Fruit fly (Drosophila melanogaster): ENCODE results near the gene obst-H.

obst-H gene

DNA sequence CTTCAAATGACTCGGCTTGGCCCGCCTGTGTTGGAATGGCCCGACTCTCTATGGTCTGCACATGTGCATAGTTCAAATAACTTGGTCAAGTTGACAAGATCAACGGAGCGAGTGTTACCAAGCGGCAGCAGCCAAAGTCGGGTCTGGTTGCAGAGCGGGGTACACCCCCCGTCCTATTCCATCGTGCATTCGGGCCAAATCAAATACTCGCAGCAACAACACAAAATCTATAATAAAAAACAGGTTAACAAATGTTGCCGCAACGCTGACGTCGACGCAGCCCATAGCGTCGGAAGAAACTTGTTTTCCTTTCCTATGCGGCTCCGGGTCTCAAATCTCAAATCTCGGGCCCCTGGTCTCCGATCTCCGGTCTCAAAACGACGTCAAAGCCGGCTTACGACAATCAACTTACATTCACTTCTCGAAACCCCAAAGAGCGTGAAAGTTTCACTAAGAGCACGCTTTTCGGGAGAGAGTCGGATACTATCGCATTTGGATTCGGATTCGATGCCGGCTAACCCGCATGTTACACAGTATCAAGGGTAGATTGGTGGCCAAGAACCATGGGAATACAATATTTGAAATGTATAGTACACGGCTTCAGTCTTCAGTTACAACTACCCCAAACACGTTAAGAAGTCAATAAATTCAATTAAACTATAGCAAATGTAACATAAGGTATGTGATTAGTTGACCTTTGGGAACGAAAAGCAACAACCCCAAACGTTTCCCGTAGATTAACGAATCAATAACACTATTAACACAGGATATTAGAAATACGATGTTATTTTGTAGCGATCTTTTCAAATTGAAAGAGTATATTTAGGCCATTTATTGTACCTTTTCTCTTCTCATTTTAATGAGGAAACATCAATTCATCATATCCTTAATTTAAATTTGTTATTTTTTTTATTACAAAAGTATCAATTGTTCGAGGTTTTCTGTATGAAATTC lies 5.5 kb upstream of the obst-H start (continued):
- TF ChIP-seq CG34224 (GFP tag; IDR thresholded peaks at IDR 0.05; ENCODE audit: partially characterized antibody) = peak; percentile 31; the same call in 1 of the 3 replicates
- TF ChIP-seq Hand (GFP tag; optimal IDR thresholded peaks at IDR 0.05) = peak; percentile 12
- peak; percentile 55; the same call in 2 of the 4 replicates for TF ChIP-seq Gug (GFP tag; IDR thresholded peaks at IDR 0.05)
- TF ChIP-seq CG8388 (GFP tag; optimal IDR thresholded peaks at IDR 0.05) = peak; percentile 49
- peak; percentile 57 for TF ChIP-seq CG15011 (GFP tag; optimal IDR thresholded peaks at IDR 0.05)
- TF ChIP-seq org-1 (GFP tag; optimal IDR thresholded peaks at IDR 0.05) = peak; percentile 65
- peak; percentile 20 for TF ChIP-seq lab (GFP tag; optimal IDR thresholded peaks at IDR 0.05)
- TF ChIP-seq Mes4 (GFP tag; optimal IDR thresholded peaks at IDR 0.05) = peak; percentile 46
- TF ChIP-seq tin (GFP tag; optimal IDR thresholded peaks at IDR 0.05) = peak; percentile 28
- peak; percentile 28 for TF ChIP-seq CG2202 (tag; optimal IDR thresholded peaks at IDR 0.05)
- TF ChIP-seq yki (optimal IDR thresholded peaks at IDR 0.05) = peak; percentile 14
- TF ChIP-seq amos (GFP tag; IDR thresholded peaks at IDR 0.05; ENCODE audit: partially characterized antibody) = no peak
- peak; percentile 46 for TF ChIP-seq CG17359 (tag; optimal IDR thresholded peaks at IDR 0.05)
- peak; percentile 71 for TF ChIP-seq CG15269 (tag; optimal IDR thresholded peaks at IDR 0.05)
- TF ChIP-seq sug (tag; optimal IDR thresholded peaks at IDR 0.05) = peak; percentile 37
- TF ChIP-seq zfh1 (GFP tag; IDR thresholded peaks at IDR 0.05) = 0 out of 3 replicates have a peak, but pooled peaks have one; percentile 7
- TF ChIP-seq GATAe (GFP tag; conservative IDR thresholded peaks at IDR 0.05) = no peak
- peak; percentile 15; the same call in 1 of the 2 replicates for TF ChIP-seq Atf6 (GFP tag; IDR thresholded peaks at IDR 0.05)
- no peak for TF ChIP-seq Dref (GFP tag; IDR thresholded peaks at IDR 0.05)
- TF ChIP-seq CG14965 (GFP tag; optimal IDR thresholded peaks at IDR 0.05; ENCODE audit: borderline replicate concordance) = no peak
- TF ChIP-seq gro (GFP tag; optimal IDR thresholded peaks at IDR 0.05) = peak; percentile 48
- peak; percentile 43 for TF ChIP-seq CG12942 (GFP tag; optimal IDR thresholded peaks at IDR 0.05)
- TF ChIP-seq tll (GFP tag; optimal IDR thresholded peaks at IDR 0.05) = no peak
- TF ChIP-seq tgo (GFP tag; IDR thresholded peaks at IDR 0.05) = no peak
- peak; percentile 45 for TF ChIP-seq cato (GFP tag; optimal IDR thresholded peaks at IDR 0.05; ENCODE audit: borderline replicate concordance)
- TF ChIP-seq fd64A (GFP tag; optimal IDR thresholded peaks at IDR 0.05) = no peak
- peak; percentile 77 for TF ChIP-seq CG16815 (GFP tag; optimal IDR thresholded peaks at IDR 0.05)
- peak; percentile 59 for TF ChIP-seq CG8944 (GFP tag; optimal IDR thresholded peaks at IDR 0.05)
- peak; percentile 59; the same call in 1 of the 2 replicates for TF ChIP-seq CG31441 (GFP tag; IDR thresholded peaks at IDR 0.05)
- peak; percentile 46 for TF ChIP-seq Asciz (GFP tag; optimal IDR thresholded peaks at IDR 0.05)
- no peak for TF ChIP-seq D (optimal IDR thresholded peaks at IDR 0.05)
- TF ChIP-seq D (GFP tag; optimal IDR thresholded peaks at IDR 0.05) = peak; percentile 43
- TF ChIP-seq CG7372 (GFP tag; IDR thresholded peaks at IDR 0.05) = peak; percentile 44; the same call in 1 of the 2 replicates
- peak; percentile 49 for TF ChIP-seq Max (GFP tag; optimal IDR thresholded peaks at IDR 0.05)
- TF ChIP-seq pita (GFP tag; optimal IDR thresholded peaks at IDR 0.05) = no peak
- peak; percentile 18 for TF ChIP-seq pros (GFP tag; optimal IDR thresholded peaks at IDR 0.05)
- TF ChIP-seq CG17568 (GFP tag; optimal IDR thresholded peaks at IDR 0.05) = no peak
- TF ChIP-seq sna (GFP tag; IDR thresholded peaks at IDR 0.05; ENCODE audit: partially characterized antibody) = no peak
- no peak for TF ChIP-seq MESR4 (GFP tag; optimal IDR thresholded peaks at IDR 0.05)
- TF ChIP-seq CG10366 (GFP tag; IDR thresholded peaks at IDR 0.05) = peak; percentile 51
- TF ChIP-seq CG32532 (GFP tag; IDR thresholded peaks at IDR 0.05) = peak; percentile 35; the same call in 1 of the 2 replicates
- peak; percentile 36 for TF ChIP-seq CG30431 (GFP tag; optimal IDR thresholded peaks at IDR 0.05)
- peak; percentile 42 for TF ChIP-seq CG15601 (tag; optimal IDR thresholded peaks at IDR 0.05)
- peak; percentile 39 for TF ChIP-seq CG10147 (GFP tag; optimal IDR thresholded peaks at IDR 0.05)
- TF ChIP-seq ci (GFP tag; IDR thresholded peaks at IDR 0.05) = peak; percentile 61; the same call in 2 of the 3 replicates
- TF ChIP-seq CG3407 (GFP tag; optimal IDR thresholded peaks at IDR 0.05) = peak; percentile 38
- TF ChIP-seq scrt (GFP tag; optimal IDR thresholded peaks at IDR 0.05) = peak; percentile 50

All from whole organism, embryonic.